Fruit fly (Drosophila melanogaster): Measurements from ENCODE around the gene Gr28a.

- no peak for TF ChIP-seq br (GFP tag; optimal IDR thresholded peaks at IDR 0.05)
- no peak for TF ChIP-seq dmrt93B (GFP tag; optimal IDR thresholded peaks at IDR 0.05)
- no peak for TF ChIP-seq CrebA (GFP tag; optimal IDR thresholded peaks at IDR 0.05; ENCODE audit: borderline replicate concordance)
- TF ChIP-seq psq (GFP tag; optimal IDR thresholded peaks at IDR 0.05): no peak
- no peak for TF ChIP-seq woc (GFP tag; optimal IDR thresholded peaks at IDR 0.05)
- no peak for TF ChIP-seq fru (GFP tag; optimal IDR thresholded peaks at IDR 0.05)
- no peak for TF ChIP-seq pan (optimal IDR thresholded peaks at IDR 0.05)
- TF ChIP-seq sv (GFP tag; optimal IDR thresholded peaks at IDR 0.05): no peak
- TF ChIP-seq dl (GFP tag; optimal IDR thresholded peaks at IDR 0.05; ENCODE audit: insufficient read depth in 1 of 2, partially characterized antibody in 2 of 2): peak; percentile 56 to 69
Measured at dm6 chr2L:7452093-7452492, 1.9 kb downstream of the Gr28a start.
